Fruit fly (Drosophila melanogaster) whole organism, pupa: ENCODE data around the gene DEF8.

ENCODE experiments used
- CG12605 ChIP-seq: fragments of 200-800 bp; sonication (Bioruptor generic); IDR thresholded peaks from 2 replicates; pipeline ENCODE4 v1.3.6; 2022; ENCODE audit warnings: missing biosample characterization, missing genetic modification characterization
- CG14655 ChIP-seq: fragments of 200-800 bp; sonication (Bioruptor generic); optimal IDR thresholded peaks from 3 replicates; lab custom pipeline; 2017; ENCODE audit warnings: mild to moderate bottlenecking, missing biosample characterization, missing genetic modification reagents, missing genetic modification characterization
- CG32121 ChIP-seq: fragments of 200-800 bp; sonication (Bioruptor generic); IDR thresholded peaks from 2 replicates; pipeline ENCODE4 v1.3.6; 2022; ENCODE audit warnings: missing biosample characterization, missing genetic modification characterization
- CG34367 ChIP-seq: fragments of 200-800 bp; sonication (Bioruptor generic); optimal IDR thresholded peaks from 2 replicates; lab custom pipeline; 2018; ENCODE audit warnings: missing biosample characterization, mild to moderate bottlenecking, missing genetic modification characterization
- CG4496 ChIP-seq: fragments of 200-800 bp; sonication (Bioruptor generic); IDR thresholded peaks from 3 replicates; pipeline ENCODE4 v1.3.6; 2022; ENCODE audit warnings: missing biosample characterization, missing genetic modification characterization
- CG8159 ChIP-seq: fragments of 200-800 bp; sonication (Bioruptor generic); optimal IDR thresholded peaks from 3 replicates; lab custom pipeline; 2018; ENCODE audit warnings: missing biosample characterization, mild to moderate bottlenecking, missing genetic modification characterization, moderate library complexity
- D1 ChIP-seq: fragments of 200-800 bp; sonication (Bioruptor generic); optimal IDR thresholded peaks from 2 replicates; lab custom pipeline; 2018; ENCODE audit warnings: missing biosample characterization, mild to moderate bottlenecking, missing genetic modification characterization, moderate library complexity
- Pif1A ChIP-seq: fragments of 200-800 bp; sonication (Bioruptor generic); optimal IDR thresholded peaks from 3 replicates; lab custom pipeline; 2016; ENCODE audit warnings: missing biosample characterization, missing genetic modification characterization
- Pif1B ChIP-seq: fragments of 200-800 bp; sonication (Bioruptor generic); optimal IDR thresholded peaks from 3 replicates; lab custom pipeline; 2016; ENCODE audit warnings: missing biosample characterization, missing genetic modification characterization

- peak; percentile 51; the same call in 2 of the 3 replicates for TF ChIP-seq CG4496 (GFP tag; lab: Robert Waterston, UW)
- TF ChIP-seq CG14655 (GFP tag; lab: Kevin White, UChicago) = peak; percentile 74
- peak; percentile 29 for TF ChIP-seq Pif1A (GFP tag; lab: Kevin White, UChicago)
- TF ChIP-seq Pif1B (GFP tag; lab: Kevin White, UChicago) = peak; percentile 24
- peak; percentile 74 for TF ChIP-seq CG8159
- TF ChIP-seq CG12605 = 0 out of 2 replicates have a peak, but pooled peaks have one; percentile 36
- no peak for TF ChIP-seq CG32121
- TF ChIP-seq CG34367 (tag; lab: Kevin White, UChicago) = no peak
- no peak for TF ChIP-seq D1 (tag; lab: Kevin White, UChicago)
Observed at dm6 chr3L:12096799-12097662, 34.9 kb upstream of the DEF8 start.
